Worm (Caenorhabditis elegans) whole organism, young adult: ENCODE measurements around the gene C53A3.1.

Source experiments
- B0019.2 ChIP-seq: fragments of 200-800 bp; sonication (Bioruptor generic); conservative IDR thresholded peaks from 2 replicates; pipeline ENCODE4 v1.3.6; 2022; ENCODE audit warnings: missing genetic modification reagents, missing genetic modification characterization, missing compliant biosample characterization
- F55B11.4 ChIP-seq: sonication (generic microtip); optimal IDR thresholded peaks from 2 replicates; lab custom pipeline; 2016; ENCODE audit warnings: missing compliant biosample characterization, missing genetic modification characterization, borderline replicate concordance; ENCODE audit not compliant: insufficient read depth
- Y56A3A.18 ChIP-seq: fragments of 200-800 bp; sonication (Bioruptor generic); IDR thresholded peaks from 2 replicates; pipeline ENCODE4 v1.3.6; 2022; ENCODE audit warnings: missing genetic modification reagents, missing genetic modification characterization, missing compliant biosample characterization
- ama-1 ChIP-seq, 3 experiments: fragments of 150-350 bp in 1 of 3; sonication (generic microtip) in 2 of 3; optimal IDR thresholded peaks; 2 replicates each; lab custom pipeline; 2014 to 2018; ENCODE audit warnings: missing biosample characterization in 2 of 3, missing genetic modification characterization in 2 of 3, missing genetic modification reagents in 2 of 3
- dpl-1 ChIP-seq: fragments of 150-350 bp; optimal IDR thresholded peaks from 2 replicates; lab custom pipeline; 2014; ENCODE audit warnings: missing biosample characterization, missing genetic modification reagents, missing genetic modification characterization
- lin-26 ChIP-seq: fragments of 200-800 bp; sonication (Bioruptor generic); IDR thresholded peaks from 2 replicates; pipeline ENCODE4 v1.3.6; 2022; ENCODE audit warnings: missing genetic modification reagents, missing genetic modification characterization, missing compliant biosample characterization
- mxl-1 ChIP-seq: sonication (generic microtip); optimal IDR thresholded peaks from 2 replicates; lab custom pipeline; 2016; ENCODE audit warnings: missing genetic modification characterization, missing compliant biosample characterization
- nfya-2 ChIP-seq: fragments of 200-800 bp; sonication (Bioruptor generic); IDR thresholded peaks from 2 replicates; pipeline ENCODE4 v1.3.6; 2022; ENCODE audit warnings: missing genetic modification reagents, missing genetic modification characterization, missing compliant biosample characterization
- pha-4 ChIP-seq: fragments of 150-350 bp; sonication (generic microtip); optimal IDR thresholded peaks from 2 replicates; lab custom pipeline; 2014; ENCODE audit warnings: missing biosample characterization, missing genetic modification reagents, missing genetic modification characterization
- sea-2 ChIP-seq: fragments of 200-800 bp; sonication (Bioruptor generic); IDR thresholded peaks from 2 replicates; pipeline ENCODE4 v1.3.6; 2022; ENCODE audit warnings: missing genetic modification characterization, missing compliant biosample characterization
- snpc-4 ChIP-seq, 5 experiments: fragments of 150-350 bp in 1 of 5; sonication (generic microtip) in 4 of 5; optimal IDR thresholded peaks; 2 replicates each; lab custom pipeline; 2014 to 2018; ENCODE audit warnings: missing genetic modification characterization in 5 of 5, missing biosample characterization in 3 of 5, antibody characterized with exemption in 2 of 5, mild to moderate bottlenecking in 2 of 5, missing compliant biosample characterization in 2 of 5, missing genotype in 2 of 5, moderate library complexity in 2 of 5, missing genetic modification reagents in 1 of 5
- ztf-6 ChIP-seq: fragments of 200-800 bp; sonication (Bioruptor generic); IDR thresholded peaks from 2 replicates; pipeline ENCODE4 v1.3.6; 2022; ENCODE audit warnings: missing genetic modification reagents, missing genetic modification characterization, missing compliant biosample characterization

ce11 chrV:5772503-5772902, 12.5 kb upstream of the C53A3.1 start:
- TF ChIP-seq ama-1 (optimal IDR thresholded peaks at IDR 0.05; lab: Kevin White, UChicago) (no peak), ama-1 (GFP tag; optimal IDR thresholded peaks at IDR 0.05; lab: Kevin White, UChicago) (peak in 1 of 2 experiments; percentile 11), sea-2 (GFP tag; lab: Robert Waterston, UW) (no peak), dpl-1 (GFP tag; lab: Kevin White, UChicago) (no peak), F55B11.4 (tag; lab: Kevin White, UChicago) (no peak), pha-4 (no peak), Y56A3A.18 (no peak), ztf-6 (no peak), B0019.2 (GFP tag; lab: Robert Waterston, UW) (no peak), nfya-2 (GFP tag; lab: Robert Waterston, UW) (no peak), snpc-4 (GFP tag; optimal IDR thresholded peaks at IDR 0.05; lab: Kevin White, UChicago) (no peak), snpc-4 (tag; optimal IDR thresholded peaks at IDR 0.05; lab: Kevin White, UChicago) (no peak), mxl-1 (tag; lab: Kevin White, UChicago) (no peak), lin-26 (GFP tag; lab: Robert Waterston, UW) (no peak)
